Fruit fly (Drosophila melanogaster) whole organism, embryonic: ENCODE measurements around the gene Dora.

ENCODE experiments used
- Abd-B ChIP-seq: fragments of 200-800 bp; sonication (Bioruptor generic); optimal IDR thresholded peaks from 2 replicates; lab custom pipeline; 2018; ENCODE audit warnings: missing biosample characterization, mild to moderate bottlenecking, missing genetic modification characterization, moderate library complexity
- Bdp1 ChIP-seq: fragments of 200-800 bp; sonication (Bioruptor generic); optimal IDR thresholded peaks from 3 replicates; lab custom pipeline; 2016; ENCODE audit warnings: missing biosample characterization, missing genetic modification characterization
- C15 ChIP-seq: fragments of 200-800 bp; sonication (Bioruptor generic); IDR thresholded peaks from 3 replicates; pipeline ENCODE4 v1.3.6; 2022; ENCODE audit warnings: missing biosample characterization, missing genetic modification characterization
- CG10959 ChIP-seq: fragments of 200-800 bp; sonication (Bioruptor generic); IDR thresholded peaks from 2 replicates; pipeline ENCODE4 v1.3.6; 2022; ENCODE audit warnings: missing biosample characterization, missing genetic modification characterization
- CG11696 ChIP-seq: fragments of 200-800 bp; sonication (Bioruptor generic); IDR thresholded peaks from 2 replicates; pipeline ENCODE4 v1.3.6; 2022; ENCODE audit warnings: missing biosample characterization, missing genetic modification characterization
- CG12155 ChIP-seq: fragments of 200-800 bp; sonication (Bioruptor generic); optimal IDR thresholded peaks from 3 replicates; lab custom pipeline; 2016; ENCODE audit warnings: missing biosample characterization, missing genetic modification characterization
- CG13894 ChIP-seq: fragments of 200-800 bp; sonication (Bioruptor generic); optimal IDR thresholded peaks from 3 replicates; lab custom pipeline; 2018; ENCODE audit warnings: missing biosample characterization, mild to moderate bottlenecking, missing genetic modification characterization, moderate library complexity
- CG14860 ChIP-seq: fragments of 200-800 bp; sonication (Bioruptor generic); IDR thresholded peaks from 3 replicates; pipeline ENCODE4 v1.3.6; 2022; ENCODE audit warnings: missing biosample characterization, missing genetic modification characterization; ENCODE audit not compliant: partially characterized antibody
- CG1602 ChIP-seq: fragments of 200-800 bp; sonication (Bioruptor generic); optimal IDR thresholded peaks from 3 replicates; lab custom pipeline; 2016; ENCODE audit warnings: missing biosample characterization, missing genetic modification characterization
- CG17359 ChIP-seq: fragments of 200-800 bp; sonication (Bioruptor generic); optimal IDR thresholded peaks from 3 replicates; lab custom pipeline; 2018; ENCODE audit warnings: missing biosample characterization, mild to moderate bottlenecking, missing genetic modification characterization, moderate library complexity
- CG2129 ChIP-seq: fragments of 200-800 bp; sonication (Bioruptor generic); IDR thresholded peaks from 2 replicates; pipeline ENCODE4 v1.3.6; 2022; ENCODE audit warnings: missing biosample characterization, missing genetic modification characterization; ENCODE audit not compliant: partially characterized antibody
- CG30020 ChIP-seq: fragments of 200-800 bp; optimal IDR thresholded peaks from 2 replicates; lab custom pipeline; 2019; ENCODE audit warnings: missing biosample characterization, mild to moderate bottlenecking, missing genetic modification characterization, moderate library complexity
- CG32532 ChIP-seq: fragments of 200-800 bp; sonication (Bioruptor generic); IDR thresholded peaks from 2 replicates; pipeline ENCODE4 v1.3.6; 2022; ENCODE audit warnings: missing biosample characterization, missing genetic modification characterization
- CG34422 ChIP-seq: fragments of 200-800 bp; sonication (Bioruptor generic); IDR thresholded peaks from 3 replicates; pipeline ENCODE4 v1.3.6; 2022; ENCODE audit warnings: missing biosample characterization, missing genetic modification characterization
- CG4328 ChIP-seq: fragments of 200-800 bp; sonication (Bioruptor generic); optimal IDR thresholded peaks from 3 replicates; lab custom pipeline; 2017; ENCODE audit warnings: missing biosample characterization, missing genetic modification reagents, missing genetic modification characterization
- CG4854 ChIP-seq: fragments of 200-800 bp; sonication (Bioruptor generic); optimal IDR thresholded peaks from 2 replicates; lab custom pipeline; 2016; ENCODE audit warnings: missing biosample characterization, missing genetic modification characterization, inconsistent platforms
- CG5245 ChIP-seq: fragments of 200-800 bp; sonication (Bioruptor generic); optimal IDR thresholded peaks from 3 replicates; lab custom pipeline; 2016; ENCODE audit warnings: missing biosample characterization, missing genetic modification characterization
- CG7786 ChIP-seq: fragments of 200-800 bp; sonication (Bioruptor generic); optimal IDR thresholded peaks from 2 replicates; lab custom pipeline; 2016; ENCODE audit warnings: missing biosample characterization, missing genetic modification characterization
- CG8388 ChIP-seq: fragments of 200-800 bp; sonication (Bioruptor generic); optimal IDR thresholded peaks from 2 replicates; lab custom pipeline; 2019; ENCODE audit warnings: missing biosample characterization, mild to moderate bottlenecking, missing genetic modification characterization, moderate library complexity
- CG8765 ChIP-seq: fragments of 200-800 bp; sonication (Bioruptor generic); IDR thresholded peaks from 2 replicates; pipeline ENCODE4 v1.3.6; 2022; ENCODE audit warnings: missing biosample characterization, missing genetic modification characterization
- CrebB ChIP-seq: fragments of 200-800 bp; sonication (Bioruptor generic); optimal IDR thresholded peaks from 3 replicates; lab custom pipeline; 2018; ENCODE audit warnings: missing biosample characterization, mild to moderate bottlenecking, missing genetic modification characterization
- HLHmδ ChIP-seq: fragments of 200-800 bp; sonication (Bioruptor generic); optimal IDR thresholded peaks from 2 replicates; lab custom pipeline; 2018; ENCODE audit warnings: missing biosample characterization, mild to moderate bottlenecking, missing genetic modification characterization, moderate library complexity
- Hr39 ChIP-seq: fragments of >200 bp; optimal IDR thresholded peaks from 2 replicates; lab custom pipeline; 2017
- Lhr ChIP-seq: fragments of 200-800 bp; sonication (Bioruptor generic); optimal IDR thresholded peaks from 3 replicates; lab custom pipeline; 2017; ENCODE audit warnings: mild to moderate bottlenecking, missing biosample characterization, missing genetic modification reagents, missing genetic modification characterization
- Meics ChIP-seq: fragments of 200-800 bp; sonication (Bioruptor generic); optimal IDR thresholded peaks from 2 replicates; lab custom pipeline; 2017; ENCODE audit warnings: missing biosample characterization, mild to moderate bottlenecking, missing genetic modification characterization
- Mes4 ChIP-seq: fragments of 200-800 bp; sonication (Bioruptor generic); optimal IDR thresholded peaks from 2 replicates; lab custom pipeline; 2016; ENCODE audit warnings: missing biosample characterization, missing genetic modification characterization
- NFAT ChIP-seq: fragments of 200-800 bp; sonication (Bioruptor generic); IDR thresholded peaks from 2 replicates; pipeline ENCODE4 v1.3.6; 2022; ENCODE audit warnings: missing biosample characterization, missing genetic modification characterization
- Nf-YA ChIP-seq: fragments of 200-800 bp; sonication (Bioruptor generic); IDR thresholded peaks from 2 replicates; pipeline ENCODE4 v1.3.6; 2022; ENCODE audit warnings: missing biosample characterization, missing genetic modification characterization
- Opbp ChIP-seq: fragments of 200-800 bp; sonication (Bioruptor generic); IDR thresholded peaks from 3 replicates; pipeline ENCODE4 v1.3.6; 2022; ENCODE audit warnings: missing biosample characterization, missing genetic modification characterization; ENCODE audit not compliant: partially characterized antibody
- Rfx ChIP-seq: fragments of 200-800 bp; sonication (Bioruptor generic); IDR thresholded peaks from 2 replicates; pipeline ENCODE4 v1.3.6; 2022; ENCODE audit warnings: missing biosample characterization, missing genetic modification characterization
- Side ChIP-seq: fragments of 200-800 bp; sonication (Bioruptor generic); optimal IDR thresholded peaks from 2 replicates; lab custom pipeline; 2016; ENCODE audit warnings: missing biosample characterization, missing genetic modification characterization
- Ssrp ChIP-seq: fragments of 200-800 bp; sonication (Bioruptor generic); optimal IDR thresholded peaks from 2 replicates; lab custom pipeline; 2018; ENCODE audit warnings: missing biosample characterization, mild to moderate bottlenecking, missing genetic modification characterization, moderate library complexity
- TFAM ChIP-seq: fragments of 200-800 bp; sonication (Bioruptor generic); optimal IDR thresholded peaks from 2 replicates; lab custom pipeline; 2017; ENCODE audit warnings: missing biosample characterization, missing genetic modification characterization, inconsistent platforms
- Xbp1 ChIP-seq: fragments of 200-800 bp; sonication (Bioruptor generic); optimal IDR thresholded peaks from 3 replicates; lab custom pipeline; 2016; ENCODE audit warnings: missing biosample characterization, mild to moderate bottlenecking, missing genetic modification characterization
- ac ChIP-seq: fragments of 200-800 bp; sonication (Bioruptor generic); optimal IDR thresholded peaks from 3 replicates; lab custom pipeline; 2017; ENCODE audit warnings: missing biosample characterization, mild to moderate bottlenecking, missing genetic modification characterization
- cad ChIP-seq: fragments of >200 bp; optimal IDR thresholded peaks from 2 replicates; lab custom pipeline; 2017; ENCODE audit warnings: missing biosample characterization, missing genetic modification characterization
- chif ChIP-seq, 2 experiments: fragments of 200-800 bp; sonication (Bioruptor generic); optimal IDR thresholded peaks; 3 replicates each; lab custom pipeline; 2016; ENCODE audit warnings: missing biosample characterization in 2 of 2, missing genetic modification characterization in 2 of 2
- eve ChIP-seq, 2 experiments: fragments of >200 bp; optimal IDR thresholded peaks; 2 replicates each; lab custom pipeline; 2017; ENCODE audit warnings: missing biosample characterization in 2 of 2, missing genetic modification characterization in 2 of 2
- gfzf ChIP-seq: fragments of 200-800 bp; sonication (Bioruptor generic); optimal IDR thresholded peaks from 2 replicates; lab custom pipeline; 2016; ENCODE audit warnings: missing biosample characterization, mild to moderate bottlenecking, missing genetic modification characterization, moderate library complexity
- gsb-n ChIP-seq: fragments of 200-800 bp; sonication (Bioruptor generic); optimal IDR thresholded peaks from 3 replicates; lab custom pipeline; 2018; ENCODE audit warnings: missing biosample characterization, mild to moderate bottlenecking, missing genetic modification characterization
- h ChIP-seq: fragments of >200 bp; optimal IDR thresholded peaks from 2 replicates; lab custom pipeline; 2017
- luna ChIP-seq: fragments of 200-800 bp; sonication (Bioruptor generic); optimal IDR thresholded peaks from 2 replicates; lab custom pipeline; 2016; ENCODE audit warnings: missing biosample characterization, missing genetic modification characterization
- nom ChIP-seq: fragments of 200-800 bp; sonication (Bioruptor generic); optimal IDR thresholded peaks from 2 replicates; lab custom pipeline; 2017; ENCODE audit warnings: missing biosample characterization, missing genetic modification characterization, mild to moderate bottlenecking, moderate library complexity, missing genetic modification reagents
- peb ChIP-seq: fragments of 200-800 bp; sonication (Bioruptor generic); IDR thresholded peaks from 2 replicates; pipeline ENCODE4 v1.3.6; 2022; ENCODE audit warnings: missing biosample characterization, missing genetic modification characterization
- pfk ChIP-seq: fragments of 200-800 bp; sonication (Bioruptor generic); optimal IDR thresholded peaks from 2 replicates; lab custom pipeline; 2018; ENCODE audit warnings: missing biosample characterization, mild to moderate bottlenecking, missing genetic modification characterization, moderate library complexity
- pho ChIP-seq: fragments of 200-800 bp; sonication (Bioruptor generic); optimal IDR thresholded peaks from 2 replicates; lab custom pipeline; 2016; ENCODE audit warnings: missing biosample characterization, missing genetic modification characterization
- rib ChIP-seq: fragments of 200-800 bp; sonication (Bioruptor generic); IDR thresholded peaks from 2 replicates; pipeline ENCODE4 v1.3.6; 2022; ENCODE audit warnings: missing biosample characterization, missing genetic modification characterization
- run ChIP-seq: fragments of 200-800 bp; sonication (Bioruptor generic); optimal IDR thresholded peaks from 3 replicates; lab custom pipeline; 2018; ENCODE audit warnings: missing biosample characterization, mild to moderate bottlenecking, missing genetic modification characterization
- schlank ChIP-seq: fragments of 200-800 bp; sonication (Bioruptor generic); optimal IDR thresholded peaks from 2 replicates; lab custom pipeline; 2018; ENCODE audit warnings: missing biosample characterization, mild to moderate bottlenecking, missing genetic modification characterization
- slbo ChIP-seq: fragments of 200-800 bp; sonication (Bioruptor generic); IDR thresholded peaks from 2 replicates; pipeline ENCODE4 v1.3.6; 2022; ENCODE audit warnings: missing biosample characterization, missing genetic modification characterization
- zen2 ChIP-seq: fragments of 200-800 bp; sonication (Bioruptor generic); IDR thresholded peaks from 3 replicates; pipeline ENCODE4 v1.3.6; 2022; ENCODE audit warnings: missing biosample characterization, missing genetic modification characterization; ENCODE audit not compliant: partially characterized antibody

The Dora gene

dm6 chrX:18920642-18921355, 57.0 kb downstream of the Dora start (continued):
- TF ChIP-seq Opbp (GFP tag; lab: Robert Waterston, UW): no peak
- no peak for TF ChIP-seq CrebB (tag; lab: Kevin White, UChicago)
- no peak for TF ChIP-seq HLHmδ (GFP tag; lab: Kevin White, UChicago)
- no peak for TF ChIP-seq Meics (GFP tag; lab: Kevin White, UChicago)
- TF ChIP-seq Mes4 (GFP tag; lab: Kevin White, UChicago): no peak
- TF ChIP-seq Ssrp (tag; lab: Kevin White, UChicago): peak; percentile 66
- TF ChIP-seq Side (GFP tag; lab: Kevin White, UChicago): no peak
- TF ChIP-seq Nf-YA (GFP tag; lab: Robert Waterston, UW): no peak
- TF ChIP-seq CG34422: no peak
- no peak for TF ChIP-seq gfzf (GFP tag; lab: Kevin White, UChicago)
- TF ChIP-seq Xbp1 (GFP tag; lab: Kevin White, UChicago): peak; percentile 50
- TF ChIP-seq ac: peak; percentile 0
- TF ChIP-seq slbo: no peak
- TF ChIP-seq h (lab: Kevin White, UChicago): no peak
- TF ChIP-seq TFAM (GFP tag; lab: Kevin White, UChicago): no peak
- no peak for TF ChIP-seq C15
- TF ChIP-seq cad (GFP tag; lab: Kevin White, UChicago): no peak
- no peak for TF ChIP-seq CG14860
- TF ChIP-seq Bdp1 (GFP tag; lab: Kevin White, UChicago): no peak
- TF ChIP-seq chif (GFP tag; optimal IDR thresholded peaks at IDR 0.05; lab: Kevin White, UChicago): peak; percentile 44 to 52
- no peak for TF ChIP-seq Lhr (GFP tag; lab: Kevin White, UChicago)
- TF ChIP-seq CG11696 (GFP tag; lab: Robert Waterston, UW): no peak
- peak; percentile 54 for TF ChIP-seq CG8388 (GFP tag; lab: Kevin White, UChicago)
- no peak for TF ChIP-seq Hr39 (lab: Kevin White, UChicago)
- TF ChIP-seq schlank (tag; lab: Kevin White, UChicago): no peak
- no peak for TF ChIP-seq NFAT (GFP tag; lab: Robert Waterston, UW)
- no peak for TF ChIP-seq run (tag; lab: Kevin White, UChicago)
- peak; percentile 8 for TF ChIP-seq CG12155
- TF ChIP-seq CG4328: no peak
- no peak for TF ChIP-seq pho (GFP tag; lab: Kevin White, UChicago)
- no peak for TF ChIP-seq CG13894 (tag; lab: Kevin White, UChicago)
- TF ChIP-seq gsb-n (tag; lab: Kevin White, UChicago): peak; percentile 27
- TF ChIP-seq rib: no peak
- no peak for TF ChIP-seq CG4854
- 0 out of 2 replicates have a peak, but pooled peaks have one; percentile 19 for TF ChIP-seq CG10959 (GFP tag; lab: Robert Waterston, UW)
- TF ChIP-seq peb (GFP tag; lab: Robert Waterston, UW): no peak
- TF ChIP-seq zen2 (GFP tag; lab: Robert Waterston, UW): no peak
- no peak for TF ChIP-seq CG7786 (GFP tag; lab: Kevin White, UChicago)
- no peak for TF ChIP-seq CG8765 (GFP tag; lab: Robert Waterston, UW)
- TF ChIP-seq CG17359: peak; percentile 61
- peak in 1 of 2 experiments; percentile 78 for TF ChIP-seq eve (GFP tag; optimal IDR thresholded peaks at IDR 0.05; lab: Kevin White, UChicago)
- no peak for TF ChIP-seq pfk (GFP tag; lab: Kevin White, UChicago)
- TF ChIP-seq CG1602 (GFP tag; lab: Kevin White, UChicago): peak; percentile 7
- no peak for TF ChIP-seq CG30020
- peak; percentile 26 for TF ChIP-seq CG5245 (GFP tag; lab: Kevin White, UChicago)
- TF ChIP-seq CG32532 (GFP tag; lab: Robert Waterston, UW): no peak
- no peak for TF ChIP-seq nom (GFP tag; lab: Kevin White, UChicago)
- TF ChIP-seq Rfx (GFP tag; lab: Robert Waterston, UW): no peak
- no peak for TF ChIP-seq Abd-B (GFP tag; lab: Kevin White, UChicago)
- no peak for TF ChIP-seq CG2129
- no peak for TF ChIP-seq luna
